Worm (Caenorhabditis elegans): Measurements from ENCODE around the gene fbxc-28.
A peak's percentile ranks its signal among the peaks of the same experiment; 100 is the strongest.
"Not testable (repeated sequence)": the region's sequence is repeated elsewhere in the genome, so short reads cannot be mapped to it uniquely, and the experiment has no call there.

fbxc-28 gene

DNA sequence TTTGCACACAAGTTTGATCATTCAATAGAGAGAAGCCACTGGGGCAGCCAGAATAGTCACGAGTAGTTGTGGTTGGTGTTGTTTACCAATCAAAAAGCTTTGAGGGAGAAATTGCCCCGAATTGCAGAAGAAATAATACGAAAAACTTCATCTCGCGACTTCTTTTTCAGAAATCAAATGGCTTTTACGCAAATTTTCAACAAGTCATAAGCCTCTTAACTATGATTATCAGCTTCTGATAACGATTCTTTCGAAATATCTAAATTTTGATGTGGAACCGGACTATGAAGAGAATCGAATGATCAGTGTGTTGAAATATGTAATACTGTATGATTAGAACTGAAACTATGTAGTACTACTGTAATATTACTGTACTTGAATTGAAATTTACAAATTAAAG lies 3.3 kb upstream of the fbxc-28 start:
- TF ChIP-seq lin-15B (tag; optimal IDR thresholded peaks at IDR 0.05) = no peak
- TF ChIP-seq tlp-1 (tag; optimal IDR thresholded peaks at IDR 0.05) = no peak
- TF ChIP-seq sox-4 (tag; optimal IDR thresholded peaks at IDR 0.05) = no peak
- peak; percentile 64 for TF ChIP-seq elt-2 (tag; optimal IDR thresholded peaks at IDR 0.05)
- TF ChIP-seq jun-1 (tag; optimal IDR thresholded peaks at IDR 0.05) = no peak
- TF ChIP-seq efl-1 (optimal IDR thresholded peaks at IDR 0.05) = no peak
- peak in 1 of 2 experiments; percentile 52 for TF ChIP-seq efl-1 (GFP tag; optimal IDR thresholded peaks at IDR 0.05 in 1 of 2)

DNA sequence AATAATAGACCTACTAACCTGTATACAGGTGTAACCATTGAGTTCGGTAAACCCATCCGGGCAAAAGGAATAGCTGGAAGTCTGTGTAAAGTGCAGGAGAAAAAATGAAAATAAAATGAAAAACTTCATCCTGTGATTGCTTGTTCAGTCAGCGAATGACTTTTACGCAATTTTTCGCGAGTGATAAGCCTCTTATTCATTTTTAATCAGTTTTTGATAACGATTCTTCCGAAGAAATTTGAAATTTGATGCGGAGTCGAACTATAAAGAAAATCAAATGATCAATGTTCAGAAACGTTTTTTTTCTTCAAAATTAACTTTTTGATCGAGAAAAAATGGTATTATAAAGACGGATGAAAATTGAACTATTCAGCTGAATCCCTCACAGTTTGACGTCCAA lies 843 bp upstream of the fbxc-28 start:
- TF ChIP-seq jun-1 (tag; optimal IDR thresholded peaks at IDR 0.05) = peak; percentile 13
- no peak for TF ChIP-seq mdl-1 (tag; optimal IDR thresholded peaks at IDR 0.05)
- peak; percentile 94 for TF ChIP-seq elt-2 (tag; optimal IDR thresholded peaks at IDR 0.05)

DNA sequence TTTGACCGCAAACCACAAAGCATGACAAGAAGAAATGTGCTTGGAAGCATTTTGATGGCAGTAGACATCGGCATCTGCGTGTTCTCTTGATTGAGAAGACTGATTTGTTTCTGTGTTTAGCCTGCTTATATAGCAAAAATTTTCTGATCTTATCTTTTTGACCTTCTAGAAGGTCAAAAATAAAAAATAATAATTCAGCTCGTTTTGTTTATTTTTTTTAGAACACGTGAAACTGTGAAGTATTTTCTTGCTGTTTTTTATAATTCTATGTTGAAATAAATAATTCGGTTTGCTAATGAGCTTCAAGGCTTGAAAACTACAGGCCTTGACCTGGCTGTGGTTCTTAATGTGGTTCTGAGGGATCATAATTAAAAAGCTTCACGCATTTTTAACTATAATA lies 3.7 kb downstream of the fbxc-28 start, which contains the start of gene R07C3.13:
Gene R07C3.13, minus strand, starts transcription at position 101 of the 400 bp plus-strand sequence.
- TF ChIP-seq efl-1 (optimal IDR thresholded peaks at IDR 0.05) = no peak
- peak in 1 of 2 experiments; percentile 15 for TF ChIP-seq efl-1 (GFP tag; optimal IDR thresholded peaks at IDR 0.05 in 1 of 2)
- TF ChIP-seq pax-3 (tag; optimal IDR thresholded peaks at IDR 0.05) = no peak

DNA sequence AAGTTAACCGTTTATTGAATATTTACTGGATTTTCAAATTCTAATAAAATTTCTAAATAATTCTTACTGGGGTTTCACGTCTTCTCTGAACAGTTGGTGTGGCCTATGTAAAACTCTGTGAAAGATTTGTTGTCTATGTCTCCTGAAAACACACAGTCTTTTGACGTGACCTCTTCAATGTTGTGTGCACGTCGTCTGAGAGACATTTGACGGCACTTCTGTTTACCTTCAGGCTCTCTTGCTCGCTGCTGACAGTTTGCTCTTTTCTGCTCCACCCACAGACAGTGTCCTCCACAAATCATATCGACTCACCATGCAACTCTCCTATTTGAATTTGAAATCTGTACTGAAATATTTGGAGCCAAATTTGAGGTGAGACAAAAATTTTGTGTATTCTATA lies 7.2 kb downstream of the fbxc-28 start, which contains the start of gene fbxc-34:
Gene fbxc-34, plus strand, starts transcription at position 301 of the 400 bp plus-strand sequence.
- not testable (repeated sequence) for TF ChIP-seq mdl-1 (tag; optimal IDR thresholded peaks at IDR 0.05); unc-30 (tag; optimal IDR thresholded peaks at IDR 0.05); ceh-63 (GFP tag; optimal IDR thresholded peaks at IDR 0.05)

DNA sequence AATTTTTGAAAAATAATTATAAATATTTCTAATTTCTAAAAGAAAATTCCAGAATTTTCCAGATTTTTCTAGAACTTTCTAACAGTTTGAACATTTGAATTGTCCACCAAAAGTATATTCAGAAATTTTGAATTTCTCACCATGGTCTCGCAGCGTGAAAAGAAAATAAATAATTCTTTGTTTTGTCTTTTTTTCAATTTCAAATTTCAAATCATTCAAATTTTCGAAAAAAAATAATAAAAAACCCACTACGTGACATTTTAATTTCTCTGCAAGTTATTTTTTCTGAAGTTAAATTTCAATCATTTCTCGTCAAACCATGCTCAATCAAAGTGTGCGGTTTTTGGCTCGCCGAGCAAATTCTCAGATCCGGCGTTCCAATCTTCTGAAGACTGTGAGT lies 9.1 kb downstream of the fbxc-28 start, which contains the start of gene acs-15:
Gene acs-15, plus strand, starts transcription at position 301 of the 400 bp plus-strand sequence.
- TF ChIP-seq efl-1 (optimal IDR thresholded peaks at IDR 0.05) (no peak), efl-1 (GFP tag; optimal IDR thresholded peaks at IDR 0.05 in 1 of 2) (peak in 1 of 2 experiments; percentile 6), isw-1 (GFP tag; IDR thresholded peaks at IDR 0.05) (no peak)

DNA sequence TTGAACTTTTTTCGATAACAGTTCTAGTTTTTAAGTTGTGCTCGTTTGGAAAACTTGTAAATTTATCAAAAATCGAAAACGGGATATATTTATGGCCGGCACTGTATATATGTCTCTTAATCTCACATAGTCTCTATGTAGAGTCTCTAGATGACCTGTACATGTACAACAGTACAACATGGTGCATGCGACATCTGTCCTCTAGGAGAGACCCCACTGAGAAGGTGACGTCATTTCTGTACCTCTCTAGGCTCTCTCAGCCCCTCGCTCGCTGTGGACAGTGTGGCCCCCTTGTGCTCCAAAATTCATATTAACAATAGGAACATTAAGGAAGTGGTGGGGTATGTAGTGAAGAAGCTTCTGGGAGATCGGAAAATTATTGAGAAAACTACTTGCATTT lies 13.6 kb downstream of the fbxc-28 start:
- TF ChIP-seq sox-4 (tag; optimal IDR thresholded peaks at IDR 0.05) = no peak
- no peak for TF ChIP-seq nhr-77 (tag; optimal IDR thresholded peaks at IDR 0.05)
- TF ChIP-seq nhr-76 (tag; optimal IDR thresholded peaks at IDR 0.05) = no peak
- TF ChIP-seq grh-1 (GFP tag; IDR thresholded peaks at IDR 0.05) = no peak
- no peak for TF ChIP-seq pag-3 (tag; optimal IDR thresholded peaks at IDR 0.05; ENCODE audit: borderline replicate concordance, insufficient read depth)
- no peak for TF ChIP-seq ces-1 (GFP tag; optimal IDR thresholded peaks at IDR 0.05)
- no peak for TF ChIP-seq ama-1 (optimal IDR thresholded peaks at IDR 0.05)
- TF ChIP-seq unc-130 (tag; optimal IDR thresholded peaks at IDR 0.05) = no peak
- TF ChIP-seq nhr-90 (tag; optimal IDR thresholded peaks at IDR 0.05; ENCODE audit: poor library complexity) = no peak
- no peak for TF ChIP-seq nhr-47 (tag; optimal IDR thresholded peaks at IDR 0.05)
- no peak for TF ChIP-seq dpl-1 (GFP tag; optimal IDR thresholded peaks at IDR 0.05)
- no peak for TF ChIP-seq ztf-11 (tag; optimal IDR thresholded peaks at IDR 0.05)
- TF ChIP-seq alr-1 (tag; optimal IDR thresholded peaks at IDR 0.05; ENCODE audit: borderline replicate concordance) = no peak
- TF ChIP-seq dsc-1 (tag; optimal IDR thresholded peaks at IDR 0.05) = no peak
- no peak for TF ChIP-seq jun-1 (tag; optimal IDR thresholded peaks at IDR 0.05)
- TF ChIP-seq efl-1 (optimal IDR thresholded peaks at IDR 0.05) = no peak
- TF ChIP-seq efl-1 (GFP tag; optimal IDR thresholded peaks at IDR 0.05 in 1 of 2) = no peak
- no peak for TF ChIP-seq unc-98 (GFP tag; IDR thresholded peaks at IDR 0.05)
- TF ChIP-seq ceh-82 (tag; optimal IDR thresholded peaks at IDR 0.05) = no peak
- no peak for TF ChIP-seq nhr-19 (GFP tag; conservative IDR thresholded peaks at IDR 0.05)
- no peak for TF ChIP-seq unc-30 (tag; optimal IDR thresholded peaks at IDR 0.05)

DNA sequence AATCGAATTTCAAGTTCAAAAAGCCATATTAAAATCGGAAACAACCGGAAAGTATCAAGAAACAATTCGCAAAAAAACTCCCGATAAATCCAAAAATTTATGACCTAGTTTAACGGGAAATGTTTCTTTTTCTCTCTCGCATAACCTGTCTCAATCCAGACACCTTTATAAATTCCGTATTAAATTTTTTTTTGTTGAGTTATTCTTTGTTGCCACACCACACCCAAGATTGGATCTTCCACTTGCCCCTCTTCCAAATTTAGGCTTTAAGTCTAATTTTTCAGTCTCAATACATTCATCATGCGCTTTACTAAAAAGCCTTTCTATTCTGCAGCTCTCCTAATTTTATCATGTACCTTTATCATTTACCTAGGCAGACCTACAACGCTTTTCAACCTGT lies 14.9 kb downstream of the fbxc-28 start, which contains the start of gene R07C3.3:
Gene R07C3.3, plus strand, starts transcription at position 301 of the 400 bp plus-strand sequence.
- TF ChIP-seq ceh-63 (GFP tag; optimal IDR thresholded peaks at IDR 0.05) = no peak
- no peak for TF ChIP-seq sup-37 (GFP tag; optimal IDR thresholded peaks at IDR 0.05)
- no peak for TF ChIP-seq nhr-20 (tag; optimal IDR thresholded peaks at IDR 0.05)
- TF ChIP-seq sptf-1 (tag; optimal IDR thresholded peaks at IDR 0.05) = no peak
- TF ChIP-seq hpl-2 (GFP tag; optimal IDR thresholded peaks at IDR 0.05) = no peak
- TF ChIP-seq xbp-1 (tag; optimal IDR thresholded peaks at IDR 0.05) = no peak
- TF ChIP-seq ceh-90 (tag; optimal IDR thresholded peaks at IDR 0.05) = no peak
- no peak for TF ChIP-seq nhr-90 (tag; optimal IDR thresholded peaks at IDR 0.05; ENCODE audit: poor library complexity)

All from whole organism, L1 larva.